Worm (Caenorhabditis elegans) whole organism, midembryonic: ENCODE measurements around the gene lec-2.

Experiments
- T22C8.4 ChIP-seq: fragments of 200-800 bp; sonication (Bioruptor generic); IDR thresholded peaks from 2 replicates; pipeline ENCODE4 v1.3.6; 2022; ENCODE audit warnings: missing genetic modification characterization, missing compliant biosample characterization
- flt-1 ChIP-seq: fragments of 200-800 bp; sonication (Bioruptor generic); IDR thresholded peaks from 2 replicates; pipeline ENCODE4 v1.3.6; 2022; ENCODE audit warnings: missing genetic modification characterization, missing compliant biosample characterization
- med-1 ChIP-seq: sonication (generic microtip); optimal IDR thresholded peaks from 2 replicates; lab custom pipeline; 2017; ENCODE audit warnings: missing genetic modification characterization, mild to moderate bottlenecking, missing compliant biosample characterization, antibody characterized with exemption, missing genetic modification reagents; ENCODE audit not compliant: insufficient read depth
- tab-1 ChIP-seq: fragments of 200-800 bp; sonication (Bioruptor generic); IDR thresholded peaks from 2 replicates; pipeline ENCODE4 v1.3.6; 2022; ENCODE audit warnings: missing genetic modification characterization, missing compliant biosample characterization
- ztf-23 ChIP-seq: fragments of 200-800 bp; sonication (Bioruptor generic); IDR thresholded peaks from 2 replicates; pipeline ENCODE4 v1.3.6; 2022; ENCODE audit warnings: missing genetic modification reagents, missing genetic modification characterization, missing compliant biosample characterization
- ztf-29 ChIP-seq: fragments of 200-800 bp; sonication (Bioruptor generic); IDR thresholded peaks from 2 replicates; pipeline ENCODE4 v1.3.6; 2022; ENCODE audit warnings: missing genetic modification reagents, missing genetic modification characterization, missing compliant biosample characterization

ce11 chrII:10060508-10060907 is 44.5 kb upstream of the lec-2 start, which contains the start of gene stg-1:
- no peak for TF ChIP-seq flt-1 (GFP tag; lab: Robert Waterston, UW)
- TF ChIP-seq tab-1 (GFP tag; lab: Robert Waterston, UW) = no peak
- no peak for TF ChIP-seq T22C8.4 (GFP tag; lab: Robert Waterston, UW)
- no peak for TF ChIP-seq ztf-29 (GFP tag; lab: Robert Waterston, UW)
- no peak for TF ChIP-seq ztf-23 (GFP tag; lab: Robert Waterston, UW)
- no peak for TF ChIP-seq med-1 (GFP tag; lab: Kevin White, UChicago)
